Worm (Caenorhabditis elegans) whole organism, L4 larva: ENCODE results near the gene F19C7.8.

Experiments used
- F10B5.3 ChIP-seq: sonication (generic microtip); optimal IDR thresholded peaks from 2 replicates; lab custom pipeline; 2016; ENCODE audit warnings: mild to moderate bottlenecking, missing genetic modification characterization, missing compliant biosample characterization
- R02D3.7 ChIP-seq: fragments of 150-350 bp; sonication (generic microtip); optimal IDR thresholded peaks from 3 replicates; lab custom pipeline; 2014; ENCODE audit warnings: missing biosample characterization, missing genetic modification characterization
- T20F7.1 ChIP-seq: fragments of 200-800 bp; sonication (Bioruptor generic); optimal IDR thresholded peaks from 2 replicates; lab custom pipeline; 2018; ENCODE audit warnings: mild to moderate bottlenecking, missing genetic modification characterization, missing compliant biosample characterization
- T26A8.4 ChIP-seq: fragments of 200-800 bp; sonication (Bioruptor generic); IDR thresholded peaks from 2 replicates; pipeline ENCODE4 v1.3.6; 2022; ENCODE audit warnings: missing genetic modification characterization, missing compliant biosample characterization
- ZK546.5 ChIP-seq, 2 experiments: sonication (generic microtip); optimal IDR thresholded peaks; 2 replicates each; lab custom pipeline; 2017; ENCODE audit warnings: missing biosample characterization in 2 of 2, missing genetic modification characterization in 2 of 2
- aha-1 ChIP-seq: fragments of 150-350 bp; peaks from one replicate; lab custom pipeline; 2014; ENCODE audit warnings: missing biosample characterization, missing genetic modification characterization
- ama-1 ChIP-seq: fragments of 150-350 bp; optimal IDR thresholded peaks from 2 replicates; lab custom pipeline; 2014; ENCODE audit warnings: inconsistent platforms, mixed read lengths
- ceh-20 ChIP-seq: fragments of 200-800 bp; sonication (Bioruptor generic); IDR thresholded peaks from 2 replicates; pipeline ENCODE4 v1.3.6; 2022; ENCODE audit warnings: missing genetic modification reagents, missing genetic modification characterization, missing compliant biosample characterization
- ceh-28 ChIP-seq: fragments of 150-350 bp; optimal IDR thresholded peaks from 2 replicates; lab custom pipeline; 2014; ENCODE audit warnings: missing biosample characterization, missing genetic modification reagents, missing genetic modification characterization
- ceh-44 ChIP-seq: fragments of 200-800 bp; sonication (Bioruptor generic); IDR thresholded peaks from 2 replicates; pipeline ENCODE4 v1.3.6; 2022; ENCODE audit warnings: missing genetic modification reagents, missing genetic modification characterization, missing compliant biosample characterization
- ces-1 ChIP-seq: fragments of 150-350 bp; sonication (generic microtip); optimal IDR thresholded peaks from 4 replicates; lab custom pipeline; 2014; ENCODE audit warnings: missing biosample characterization, missing genetic modification reagents, missing genetic modification characterization
- cey-2 ChIP-seq: sonication (generic microtip); optimal IDR thresholded peaks from 3 replicates; lab custom pipeline; 2017; ENCODE audit warnings: missing genetic modification characterization, mild to moderate bottlenecking, missing compliant biosample characterization, antibody characterized with exemption, borderline replicate concordance; ENCODE audit not compliant: insufficient read depth
- ctbp-1 ChIP-seq: fragments of 200-800 bp; sonication (Bioruptor generic); IDR thresholded peaks from 2 replicates; pipeline ENCODE4 v1.3.6; 2022; ENCODE audit warnings: missing genetic modification reagents, missing genetic modification characterization, missing compliant biosample characterization
- daf-19 ChIP-seq: fragments of 200-800 bp; sonication (Bioruptor generic); conservative IDR thresholded peaks from 2 replicates; pipeline ENCODE4 v1.3.6; 2022; ENCODE audit warnings: missing genetic modification characterization, missing compliant biosample characterization
- daf-8 ChIP-seq: fragments of 200-800 bp; sonication (Bioruptor generic); IDR thresholded peaks from 2 replicates; pipeline ENCODE4 v1.3.6; 2022; ENCODE audit warnings: missing genetic modification characterization, missing compliant biosample characterization
- dmd-6 ChIP-seq: fragments of 200-800 bp; sonication (Bioruptor generic); IDR thresholded peaks from 2 replicates; pipeline ENCODE4 v1.3.6; 2022; ENCODE audit warnings: missing genetic modification reagents, missing genetic modification characterization, missing compliant biosample characterization
- dmd-9 ChIP-seq: fragments of 200-800 bp; sonication (Bioruptor generic); IDR thresholded peaks from 2 replicates; pipeline ENCODE4 v1.3.6; 2022; ENCODE audit warnings: missing genetic modification reagents, missing genetic modification characterization, missing compliant biosample characterization
- egl-43 ChIP-seq: fragments of 200-800 bp; sonication (Bioruptor generic); IDR thresholded peaks from 2 replicates; pipeline ENCODE4 v1.3.6; 2022; ENCODE audit warnings: missing genetic modification reagents, missing genetic modification characterization, missing compliant biosample characterization
- fos-1 ChIP-seq: fragments of 150-350 bp; optimal IDR thresholded peaks from 2 replicates; lab custom pipeline; 2014; ENCODE audit warnings: missing biosample characterization, missing genetic modification characterization
- hif-1 ChIP-seq, 2 experiments: sonication (generic microtip); optimal IDR thresholded peaks; 2 replicates each; lab custom pipeline; 2016 to 2017; ENCODE audit warnings: missing compliant biosample characterization in 2 of 2, missing genetic modification characterization in 2 of 2, missing genetic modification reagents in 2 of 2, missing genotype in 2 of 2, mild to moderate bottlenecking in 1 of 2
- hlh-30 ChIP-seq: sonication (generic microtip); optimal IDR thresholded peaks from 2 replicates; lab custom pipeline; 2017; ENCODE audit warnings: antibody characterized with exemption, mild to moderate bottlenecking, missing genetic modification characterization, missing compliant biosample characterization; ENCODE audit not compliant: insufficient read depth
- hmg-1.1 ChIP-seq: fragments of 200-800 bp; sonication (Bioruptor generic); IDR thresholded peaks from 2 replicates; pipeline ENCODE4 v1.3.6; 2022; ENCODE audit warnings: missing genetic modification reagents, missing genetic modification characterization, missing compliant biosample characterization
- lim-7 ChIP-seq: fragments of 200-800 bp; sonication (Bioruptor generic); IDR thresholded peaks from 2 replicates; pipeline ENCODE4 v1.3.6; 2022; ENCODE audit warnings: missing genetic modification characterization, missing compliant biosample characterization
- lin-13 ChIP-seq: fragments of 150-350 bp; optimal IDR thresholded peaks from 2 replicates; lab custom pipeline; 2014; ENCODE audit warnings: missing biosample characterization, missing genetic modification reagents, missing genetic modification characterization
- mdt-29 ChIP-seq: fragments of 200-800 bp; sonication (Bioruptor generic); IDR thresholded peaks from 2 replicates; pipeline ENCODE4 v1.3.6; 2022; ENCODE audit warnings: missing genetic modification reagents, missing genetic modification characterization, missing compliant biosample characterization
- mep-1 ChIP-seq: fragments of 150-350 bp; sonication (generic microtip); optimal IDR thresholded peaks from 3 replicates; lab custom pipeline; 2014; ENCODE audit warnings: missing biosample characterization, missing genetic modification characterization
- nhr-10 ChIP-seq: fragments of 150-350 bp; optimal IDR thresholded peaks from 2 replicates; lab custom pipeline; 2014; ENCODE audit warnings: missing biosample characterization, missing genetic modification characterization
- nhr-25 ChIP-seq: sonication (generic microtip); optimal IDR thresholded peaks from 2 replicates; lab custom pipeline; 2017; ENCODE audit warnings: missing genetic modification characterization, mild to moderate bottlenecking, missing compliant biosample characterization, antibody characterized with exemption, moderate library complexity, borderline replicate concordance; ENCODE audit not compliant: insufficient read depth
- nhr-28 ChIP-seq: fragments of 150-350 bp; optimal IDR thresholded peaks from 2 replicates; lab custom pipeline; 2014; ENCODE audit warnings: missing biosample characterization, missing genetic modification characterization
- nhr-41 ChIP-seq: fragments of 200-800 bp; sonication (Bioruptor generic); IDR thresholded peaks from 2 replicates; pipeline ENCODE4 v1.3.6; 2022; ENCODE audit warnings: missing genetic modification reagents, missing genetic modification characterization, missing compliant biosample characterization
- nhr-48 ChIP-seq: sonication (generic microtip); optimal IDR thresholded peaks from 2 replicates; lab custom pipeline; 2016; ENCODE audit warnings: mild to moderate bottlenecking, missing genetic modification characterization, missing compliant biosample characterization
- nhr-77 ChIP-seq: fragments of 150-350 bp; optimal IDR thresholded peaks from 2 replicates; lab custom pipeline; 2014; ENCODE audit warnings: missing biosample characterization, missing genetic modification characterization
- pha-4 ChIP-seq, 2 experiments: fragments of 150-350 bp in 1 of 2; fragments of 200-800 bp in 1 of 2; sonication (Bioruptor generic) in 1 of 2; IDR thresholded peaks in 1 of 2; optimal IDR thresholded peaks in 1 of 2; 2 replicates each; pipeline versions ENCODE4 v1.3.6 to Lab custom; 2014 to 2022; ENCODE audit warnings: missing genetic modification characterization in 2 of 2, missing genetic modification reagents in 2 of 2, missing biosample characterization in 1 of 2, missing compliant biosample characterization in 1 of 2
- pqm-1 ChIP-seq: sonication (generic microtip); optimal IDR thresholded peaks from 2 replicates; lab custom pipeline; 2017; ENCODE audit warnings: missing biosample characterization, missing genetic modification characterization
- saeg-2 ChIP-seq: fragments of 200-800 bp; sonication (Bioruptor generic); IDR thresholded peaks from 2 replicates; pipeline ENCODE4 v1.3.6; 2022; ENCODE audit warnings: missing genetic modification reagents, missing genetic modification characterization, missing compliant biosample characterization
- sdz-12 ChIP-seq: fragments of 200-800 bp; sonication (Bioruptor generic); optimal IDR thresholded peaks from 2 replicates; lab custom pipeline; 2018; ENCODE audit warnings: mild to moderate bottlenecking, missing genetic modification characterization, missing compliant biosample characterization
- set-16 ChIP-seq: fragments of 200-800 bp; sonication (Bioruptor generic); IDR thresholded peaks from 2 replicates; pipeline ENCODE4 v1.3.6; 2022; ENCODE audit warnings: missing genetic modification reagents, missing genetic modification characterization, missing compliant biosample characterization
- snpc-4 ChIP-seq: fragments of 150-350 bp; optimal IDR thresholded peaks from 2 replicates; lab custom pipeline; 2014; ENCODE audit warnings: missing biosample characterization, missing genetic modification characterization
- spr-3 ChIP-seq: fragments of 200-800 bp; sonication (Bioruptor generic); optimal IDR thresholded peaks from 2 replicates; lab custom pipeline; 2018; ENCODE audit warnings: mild to moderate bottlenecking, missing genetic modification characterization, missing compliant biosample characterization
- unc-62 ChIP-seq, 3 experiments: fragments of 150-350 bp in 1 of 3; sonication (generic microtip); optimal IDR thresholded peaks in 2 of 3; peaks in 1 of 3; 1 replicate in 1 of 3; 2 replicates in 2 of 3; lab custom pipeline; 2014 to 2017; ENCODE audit warnings: missing biosample characterization in 3 of 3, missing genetic modification characterization in 3 of 3, missing genetic modification reagents in 3 of 3, missing genotype in 1 of 3
- vab-7 ChIP-seq: fragments of 200-800 bp; sonication (Bioruptor generic); IDR thresholded peaks from 2 replicates; pipeline ENCODE4 v1.3.6; 2022; ENCODE audit warnings: missing genetic modification reagents, missing genetic modification characterization, missing compliant biosample characterization
- zfp-2 ChIP-seq: sonication (generic microtip); optimal IDR thresholded peaks from 2 replicates; lab custom pipeline; 2016; ENCODE audit warnings: mild to moderate bottlenecking, missing genetic modification characterization, missing compliant biosample characterization
- ztf-11 ChIP-seq: fragments of 150-350 bp; optimal IDR thresholded peaks from 2 replicates; lab custom pipeline; 2014; ENCODE audit warnings: missing biosample characterization, missing genetic modification characterization

The F19C7.8 gene

DNA sequence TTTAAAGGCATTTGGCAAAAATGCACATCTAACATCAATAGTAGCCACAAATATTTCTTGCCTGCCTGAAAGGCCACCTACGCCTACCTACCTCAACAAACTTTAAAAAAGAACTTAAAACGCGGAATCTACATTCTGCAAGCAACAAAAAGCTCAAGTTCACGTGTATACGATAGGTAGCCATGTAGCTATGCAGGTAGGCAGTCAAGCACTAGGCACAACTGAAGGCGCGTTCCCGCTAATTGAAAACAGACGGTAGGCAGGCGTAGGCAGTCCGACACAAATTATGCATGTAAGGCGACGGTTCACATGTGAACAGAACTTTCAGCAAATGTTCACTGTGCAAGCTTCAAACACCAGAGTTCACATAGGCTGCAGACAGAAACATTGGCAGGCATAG, 25.3 kb downstream of the F19C7.8 start:
- TF ChIP-seq nhr-77 (tag; lab: Kevin White, UChicago) (no peak), F10B5.3 (tag; lab: Kevin White, UChicago) (no peak), T26A8.4 (GFP tag; lab: Robert Waterston, UW) (no peak), nhr-10 (tag; lab: Kevin White, UChicago) (no peak), vab-7 (no peak), ztf-11 (tag; lab: Kevin White, UChicago) (no peak), pha-4 (GFP tag; IDR thresholded peaks at IDR 0.05; lab: Robert Waterston, UW) (no peak), pha-4 (tag; optimal IDR thresholded peaks at IDR 0.05; lab: Kevin White, UChicago) (no peak), T20F7.1 (GFP tag; lab: Kevin White, UChicago) (no peak), saeg-2 (GFP tag; lab: Robert Waterston, UW) (peak; percentile 35; the same call in 1 of the 2 replicates), aha-1 (tag; lab: Kevin White, UChicago) (peak; percentile 88), hlh-30 (no peak), hif-1 (tag; optimal IDR thresholded peaks at IDR 0.05; lab: Kevin White, UChicago) (no peak), hmg-1.1 (GFP tag; lab: Robert Waterston, UW) (no peak), ama-1 (lab: Kevin White, UChicago) (no peak), R02D3.7 (no peak), daf-19 (no peak), ceh-20 (GFP tag; lab: Robert Waterston, UW) (no peak), mep-1 (no peak), nhr-28 (tag; lab: Kevin White, UChicago) (no peak), nhr-48 (no peak), pqm-1 (tag; lab: Kevin White, UChicago) (no peak), unc-62 (GFP tag; optimal IDR thresholded peaks at IDR 0.05 in 1 of 2; lab: Kevin White, UChicago) (peak in 1 of 2 experiments; percentile 77), unc-62 (tag; optimal IDR thresholded peaks at IDR 0.05; lab: Kevin White, UChicago) (no peak), fos-1 (tag; lab: Kevin White, UChicago) (no peak), spr-3 (GFP tag; lab: Kevin White, UChicago) (no peak), nhr-41 (no peak), cey-2 (tag; lab: Kevin White, UChicago) (no peak)

- TF ChIP-seq aha-1 (tag; lab: Kevin White, UChicago) (peak; percentile 38), lim-7 (GFP tag; lab: Robert Waterston, UW) (0 out of 2 replicates have a peak, but pooled peaks have one; percentile 27), dmd-9 (GFP tag; lab: Robert Waterston, UW) (no peak), ctbp-1 (GFP tag; lab: Robert Waterston, UW) (no peak), egl-43 (GFP tag; lab: Robert Waterston, UW) (no peak), ces-1 (no peak), ceh-28 (tag; lab: Kevin White, UChicago) (no peak), ztf-11 (tag; lab: Kevin White, UChicago) (no peak), nhr-41 (no peak), nhr-25 (tag; lab: Kevin White, UChicago) (no peak)
Measured at ce11 chrIV:4611740-4612139, 26.2 kb downstream of the F19C7.8 start.

DNA sequence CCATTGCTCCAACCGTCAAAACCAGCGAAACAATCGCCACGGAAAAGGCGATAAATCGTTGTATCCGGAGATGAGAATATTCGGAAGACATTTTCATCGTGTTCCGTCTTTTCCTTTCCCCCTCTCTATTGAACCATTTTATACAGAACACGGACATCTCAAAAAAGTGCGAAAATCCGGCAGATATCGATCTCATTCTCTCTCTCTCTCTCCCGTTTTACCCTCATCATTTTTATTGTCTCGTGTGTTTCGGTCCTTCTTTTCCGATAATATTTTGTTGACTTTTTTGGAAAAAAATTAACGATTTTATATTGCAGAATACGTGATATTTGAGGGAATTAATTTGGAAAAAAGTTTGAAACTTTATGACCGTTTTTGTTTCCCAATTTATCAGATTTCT, 28.3 kb downstream of the F19C7.8 start, which contains the start of gene col-110:
TSS of gene col-110 (minus strand) at position 101 of the 400 bp plus-strand sequence.
- TF ChIP-seq cey-2 (tag; lab: Kevin White, UChicago) (no peak), snpc-4 (tag; lab: Kevin White, UChicago) (no peak), ceh-44 (GFP tag; lab: Robert Waterston, UW) (no peak), lin-13 (GFP tag; lab: Kevin White, UChicago) (no peak), daf-8 (GFP tag; lab: Robert Waterston, UW) (no peak), sdz-12 (no peak), pqm-1 (tag; lab: Kevin White, UChicago) (no peak), set-16 (GFP tag; lab: Robert Waterston, UW) (no peak), ZK546.5 (tag; optimal IDR thresholded peaks at IDR 0.05; lab: Kevin White, UChicago) (no peak), zfp-2 (tag; lab: Kevin White, UChicago) (no peak), ceh-20 (GFP tag; lab: Robert Waterston, UW) (no peak), ztf-11 (tag; lab: Kevin White, UChicago) (no peak), mdt-29 (no peak), dmd-6 (no peak)
